Fruit fly (Drosophila melanogaster) whole organism, pupa: ENCODE results near the gene HDAC3.

ENCODE experiments used
- CG17806 ChIP-seq: fragments of 200-800 bp; sonication (Bioruptor generic); optimal IDR thresholded peaks from 2 replicates; lab custom pipeline; 2018; ENCODE audit warnings: missing biosample characterization, mild to moderate bottlenecking, missing genetic modification characterization, moderate library complexity
- CG32121 ChIP-seq: fragments of 200-800 bp; sonication (Bioruptor generic); IDR thresholded peaks from 2 replicates; pipeline ENCODE4 v1.3.6; 2022; ENCODE audit warnings: missing biosample characterization, missing genetic modification characterization
- CG4496 ChIP-seq: fragments of 200-800 bp; sonication (Bioruptor generic); IDR thresholded peaks from 3 replicates; pipeline ENCODE4 v1.3.6; 2022; ENCODE audit warnings: missing biosample characterization, missing genetic modification characterization
- CG8301 ChIP-seq: fragments of 200-800 bp; sonication (Bioruptor generic); optimal IDR thresholded peaks from 2 replicates; lab custom pipeline; 2018; ENCODE audit warnings: missing biosample characterization, mild to moderate bottlenecking, missing genetic modification characterization
- CG9948 ChIP-seq: fragments of 200-800 bp; sonication (Bioruptor generic); optimal IDR thresholded peaks from 2 replicates; lab custom pipeline; 2018; ENCODE audit warnings: missing biosample characterization, mild to moderate bottlenecking, missing genetic modification characterization, moderate library complexity
- Pif1A ChIP-seq: fragments of 200-800 bp; sonication (Bioruptor generic); optimal IDR thresholded peaks from 3 replicates; lab custom pipeline; 2016; ENCODE audit warnings: missing biosample characterization, missing genetic modification characterization

DNA sequence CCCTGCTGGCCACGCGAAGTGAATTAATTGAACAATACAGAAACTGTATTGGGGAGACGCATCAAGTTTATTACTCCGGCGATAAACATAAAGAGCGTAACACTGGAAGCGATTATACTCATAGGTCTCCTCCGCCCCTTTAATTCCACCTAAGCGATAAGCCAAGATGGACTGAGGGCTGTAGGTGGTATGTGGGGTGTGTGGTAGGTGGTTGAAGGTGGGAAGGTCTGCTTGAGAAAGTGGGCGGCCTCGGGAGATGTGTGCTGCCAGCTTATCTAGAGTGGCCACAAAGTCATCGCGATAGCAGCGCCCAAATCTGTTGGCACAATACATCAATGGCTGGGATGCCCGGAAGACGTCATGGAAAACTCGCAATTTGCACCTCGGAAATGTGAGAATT lies 23.2 kb upstream of the HDAC3 start:
- TF ChIP-seq CG4496 (GFP tag; lab: Robert Waterston, UW) = no peak
- TF ChIP-seq CG9948 (tag; lab: Kevin White, UChicago) = no peak
- TF ChIP-seq Pif1A = no peak
- TF ChIP-seq CG17806 = no peak
- TF ChIP-seq CG8301 = no peak
- no peak for TF ChIP-seq CG32121 (GFP tag; lab: Robert Waterston, UW)
